Fruit fly (Drosophila melanogaster): Measurements from ENCODE around the gene CG42613.
A peak's percentile ranks its signal among the peaks of the same experiment; 100 is the strongest.

The CG42613 gene

DNA sequence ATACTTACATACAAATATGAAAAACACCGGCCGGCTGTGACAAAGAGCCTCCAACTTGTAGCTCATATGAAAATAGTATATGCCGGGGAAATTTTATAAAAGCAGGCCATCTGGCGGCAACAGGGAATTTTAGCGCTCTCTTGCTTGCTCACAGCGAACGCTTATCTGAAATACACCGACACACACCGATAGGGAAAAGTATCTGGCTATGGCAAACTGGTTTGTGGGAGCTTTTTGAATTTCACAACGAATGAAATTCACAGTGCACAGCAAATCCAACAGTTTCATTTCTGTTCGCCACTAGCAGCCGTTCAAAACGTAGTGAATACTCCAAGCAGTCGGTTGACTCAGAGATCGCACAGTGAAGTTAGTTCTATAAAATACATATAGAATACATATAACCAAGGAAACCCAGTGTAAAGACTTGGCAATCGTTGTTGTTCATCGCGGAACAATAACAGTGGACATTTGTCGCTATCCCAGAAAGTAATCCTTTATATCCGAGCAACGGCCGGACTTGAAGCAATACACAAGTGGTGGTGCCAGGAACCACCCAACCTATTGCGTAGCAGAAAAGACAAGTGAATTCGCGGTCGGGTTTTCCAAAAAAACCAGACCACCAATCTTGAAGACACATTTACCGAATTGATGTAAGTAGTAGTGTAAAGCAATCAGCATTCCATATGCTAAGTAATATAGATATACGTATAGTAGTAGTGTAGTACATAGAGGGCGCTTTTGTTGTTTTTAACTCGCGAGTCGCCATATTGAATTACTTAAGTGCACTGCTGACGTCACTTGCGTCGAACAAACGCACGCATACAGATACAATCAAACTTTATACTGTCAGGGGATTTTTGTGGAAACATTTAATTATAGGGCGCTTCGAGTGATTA is 10.8 kb upstream of the CG42613 start (continued):
- TF ChIP-seq Mio (GFP tag; optimal IDR thresholded peaks at IDR 0.05) (peak; percentile 8), brk (GFP tag; optimal IDR thresholded peaks at IDR 0.05) (peak; percentile 79), tai (GFP tag; optimal IDR thresholded peaks at IDR 0.05) (no peak), Dfd (GFP tag; optimal IDR thresholded peaks at IDR 0.05) (no peak), sage (GFP tag; optimal IDR thresholded peaks at IDR 0.05) (peak; percentile 43), lola (GFP tag; optimal IDR thresholded peaks at IDR 0.05) (no peak)

DNA sequence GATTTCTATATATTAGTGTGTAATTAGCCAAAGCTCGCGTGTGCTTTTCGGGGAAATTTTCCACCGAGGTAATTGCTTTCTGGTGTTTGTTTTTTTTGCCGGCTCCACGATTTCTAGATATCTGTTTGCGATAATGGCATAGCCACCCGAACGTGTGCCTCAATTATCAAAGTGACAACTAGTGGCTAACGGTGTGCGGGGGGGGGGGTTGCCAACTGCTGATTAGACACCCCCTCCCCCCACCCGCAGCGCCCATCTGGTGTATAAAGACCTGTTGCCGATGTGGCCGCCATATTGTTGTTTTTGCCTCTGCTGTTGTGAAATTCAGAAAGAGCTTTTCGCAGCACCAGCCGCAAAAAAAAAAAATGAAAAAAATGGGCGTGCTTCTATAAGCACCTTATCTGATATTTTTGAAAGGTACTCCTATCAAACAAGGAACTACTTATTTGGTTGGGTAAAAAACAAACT is 10.1 kb upstream of the CG42613 start:
- TF ChIP-seq pan (optimal IDR thresholded peaks at IDR 0.05) (no peak), GATAd (GFP tag; optimal IDR thresholded peaks at IDR 0.05) (no peak), lola (GFP tag; optimal IDR thresholded peaks at IDR 0.05) (no peak), sage (GFP tag; optimal IDR thresholded peaks at IDR 0.05) (no peak), Myc (optimal IDR thresholded peaks at IDR 0.05) (no peak), dmrt93B (GFP tag; optimal IDR thresholded peaks at IDR 0.05) (no peak), ey (GFP tag; optimal IDR thresholded peaks at IDR 0.05) (no peak), Hr78 (GFP tag; optimal IDR thresholded peaks at IDR 0.05) (no peak), Sp1 (GFP tag; optimal IDR thresholded peaks at IDR 0.05) (peak; percentile 12), dsf (GFP tag; optimal IDR thresholded peaks at IDR 0.05; ENCODE audit: borderline replicate concordance) (no peak), HLH106 (tag; optimal IDR thresholded peaks at IDR 0.05) (no peak), Vsx2 (GFP tag; optimal IDR thresholded peaks at IDR 0.05; ENCODE audit: partially characterized antibody) (peak; percentile 35), psq (GFP tag; optimal IDR thresholded peaks at IDR 0.05) (no peak), CG9705 (GFP tag; optimal IDR thresholded peaks at IDR 0.05) (no peak), woc (GFP tag; optimal IDR thresholded peaks at IDR 0.05) (no peak), sv (GFP tag; optimal IDR thresholded peaks at IDR 0.05) (no peak), OdsH (GFP tag; optimal IDR thresholded peaks at IDR 0.05) (no peak), Jra (GFP tag; optimal IDR thresholded peaks at IDR 0.05) (peak; percentile 21), jim (GFP tag; optimal IDR thresholded peaks at IDR 0.05) (no peak), Hnf4 (GFP tag; optimal IDR thresholded peaks at IDR 0.05) (no peak), CG32264 (GFP tag; optimal IDR thresholded peaks at IDR 0.05) (no peak), rgr (GFP tag; optimal IDR thresholded peaks at IDR 0.05) (no peak), tai (GFP tag; optimal IDR thresholded peaks at IDR 0.05) (no peak), Dfd (GFP tag; optimal IDR thresholded peaks at IDR 0.05) (no peak), h (GFP tag; optimal IDR thresholded peaks at IDR 0.05) (peak; percentile 97), Mio (GFP tag; optimal IDR thresholded peaks at IDR 0.05) (no peak), dl (GFP tag; optimal IDR thresholded peaks at IDR 0.05; ENCODE audit: insufficient read depth in 1 of 2, partially characterized antibody in 2 of 2) (peak in 1 of 2 experiments; percentile 38), fru (GFP tag; optimal IDR thresholded peaks at IDR 0.05) (no peak), Abd-B (GFP tag; optimal IDR thresholded peaks at IDR 0.05) (no peak), Rel (GFP tag; optimal IDR thresholded peaks at IDR 0.05) (no peak), Rel (tag; optimal IDR thresholded peaks at IDR 0.05) (peak; percentile 99), CrebA (GFP tag; optimal IDR thresholded peaks at IDR 0.05; ENCODE audit: borderline replicate concordance) (peak; percentile 55), brk (GFP tag; optimal IDR thresholded peaks at IDR 0.05) (peak; percentile 28), Hr83 (GFP tag; optimal IDR thresholded peaks at IDR 0.05; ENCODE audit: poor library complexity, severe bottlenecking) (no peak), br (GFP tag; optimal IDR thresholded peaks at IDR 0.05) (peak; percentile 24), Dif (GFP tag; optimal IDR thresholded peaks at IDR 0.05; ENCODE audit: partially characterized antibody) (no peak), foxo (GFP tag; optimal IDR thresholded peaks at IDR 0.05) (no peak), N (GFP tag; optimal IDR thresholded peaks at IDR 0.05) (no peak), usp (GFP tag; optimal IDR thresholded peaks at IDR 0.05) (no peak)

Measured in whole organism, wandering third instar larva.